Worm (Caenorhabditis elegans) whole organism, mixed stage, embryonic: Measurements from ENCODE around the gene snrp-40.1.

ENCODE experiments used
- blmp-1 ChIP-seq: fragments of 150-350 bp; optimal IDR thresholded peaks from 2 replicates; lab custom pipeline; 2014; ENCODE audit warnings: missing biosample characterization, missing genetic modification characterization
- ceh-39 ChIP-seq: fragments of 150-350 bp; optimal IDR thresholded peaks from 2 replicates; lab custom pipeline; 2014; ENCODE audit warnings: missing biosample characterization, missing genetic modification characterization
- ceh-83 ChIP-seq: fragments of 200-800 bp; sonication (Bioruptor generic); optimal IDR thresholded peaks from 2 replicates; lab custom pipeline; 2018; ENCODE audit warnings: mild to moderate bottlenecking, missing genetic modification characterization, missing compliant biosample characterization
- ces-1 ChIP-seq: fragments of 150-350 bp; optimal IDR thresholded peaks from 2 replicates; lab custom pipeline; 2014; ENCODE audit warnings: missing biosample characterization, missing genetic modification reagents, missing genetic modification characterization
- elt-3 ChIP-seq: fragments of 150-350 bp; optimal IDR thresholded peaks from 2 replicates; lab custom pipeline; 2014; ENCODE audit warnings: missing biosample characterization, missing genetic modification characterization
- lsy-2 ChIP-seq: fragments of 150-350 bp; optimal IDR thresholded peaks from 2 replicates; lab custom pipeline; 2014; ENCODE audit warnings: missing biosample characterization, missing genetic modification characterization
- nhr-2 ChIP-seq: fragments of 150-350 bp; optimal IDR thresholded peaks from 2 replicates; lab custom pipeline; 2014; ENCODE audit warnings: missing biosample characterization, missing genetic modification characterization
- nhr-28 ChIP-seq: fragments of 150-350 bp; optimal IDR thresholded peaks from 2 replicates; lab custom pipeline; 2014; ENCODE audit warnings: missing biosample characterization, missing genetic modification characterization
- nhr-76 ChIP-seq: sonication (generic microtip); optimal IDR thresholded peaks from 2 replicates; lab custom pipeline; 2017; ENCODE audit warnings: missing biosample characterization, missing genetic modification characterization
- unc-62 ChIP-seq: fragments of 150-350 bp; optimal IDR thresholded peaks from 2 replicates; lab custom pipeline; 2014; ENCODE audit warnings: missing biosample characterization, missing genetic modification reagents, missing genetic modification characterization
- zip-8 ChIP-seq: fragments of 150-350 bp; optimal IDR thresholded peaks from 2 replicates; lab custom pipeline; 2014; ENCODE audit warnings: missing biosample characterization, missing genetic modification characterization
- ztf-11 ChIP-seq: fragments of 150-350 bp; optimal IDR thresholded peaks from 2 replicates; lab custom pipeline; 2014; ENCODE audit warnings: missing biosample characterization, missing genetic modification characterization

- TF ChIP-seq unc-62 (GFP tag; lab: Kevin White, UChicago), result no peak
- no peak for TF ChIP-seq ceh-83
- TF ChIP-seq elt-3, result no peak
- TF ChIP-seq nhr-2 (tag; lab: Kevin White, UChicago), result no peak
- TF ChIP-seq ces-1 (GFP tag; lab: Kevin White, UChicago), result no peak
- no peak for TF ChIP-seq nhr-76 (tag; lab: Kevin White, UChicago)
- no peak for TF ChIP-seq blmp-1 (tag; lab: Kevin White, UChicago)
- TF ChIP-seq ceh-39, result no peak
- TF ChIP-seq nhr-28 (tag; lab: Kevin White, UChicago), result no peak
- no peak for TF ChIP-seq zip-8 (tag; lab: Kevin White, UChicago)
- no peak for TF ChIP-seq ztf-11 (tag; lab: Kevin White, UChicago)
- no peak for TF ChIP-seq lsy-2 (tag; lab: Kevin White, UChicago)
These were observed 20.3 kb downstream of the snrp-40.1 start, which contains the start of gene F38B2.2 for ce11 chrX:11279276-11279675.
